Fruit fly (Drosophila melanogaster) whole organism, embryonic: ENCODE results near the gene Gr93a.

Experiments
- Atf-2 ChIP-seq: fragments of 200-800 bp; sonication (Bioruptor generic); optimal IDR thresholded peaks from 2 replicates; lab custom pipeline; 2016; ENCODE audit warnings: missing biosample characterization, missing genetic modification characterization
- CG1024 ChIP-seq: fragments of 200-800 bp; sonication (Bioruptor generic); IDR thresholded peaks from 2 replicates; pipeline ENCODE4 v1.3.6; 2022; ENCODE audit warnings: missing biosample characterization, missing genetic modification characterization
- CG10366 ChIP-seq: fragments of 200-800 bp; sonication (Bioruptor generic); IDR thresholded peaks from 2 replicates; pipeline ENCODE4 v1.3.6; 2022; ENCODE audit warnings: missing biosample characterization, missing genetic modification characterization
- CG12391 ChIP-seq: fragments of 200-800 bp; sonication (Bioruptor generic); optimal IDR thresholded peaks from 3 replicates; lab custom pipeline; 2018; ENCODE audit warnings: missing biosample characterization, mild to moderate bottlenecking, missing genetic modification characterization, moderate library complexity
- CG15269 ChIP-seq: fragments of 200-800 bp; sonication (Bioruptor generic); optimal IDR thresholded peaks from 2 replicates; lab custom pipeline; 2018; ENCODE audit warnings: missing biosample characterization, mild to moderate bottlenecking, missing genetic modification characterization, moderate library complexity
- CG1602 ChIP-seq: fragments of 200-800 bp; sonication (Bioruptor generic); optimal IDR thresholded peaks from 3 replicates; lab custom pipeline; 2016; ENCODE audit warnings: missing biosample characterization, missing genetic modification characterization
- CG1603 ChIP-seq: fragments of 200-800 bp; sonication (Bioruptor generic); optimal IDR thresholded peaks from 2 replicates; lab custom pipeline; 2019; ENCODE audit warnings: missing biosample characterization, mild to moderate bottlenecking, missing genetic modification characterization, moderate library complexity
- CG1647 ChIP-seq: fragments of 200-800 bp; sonication (Bioruptor generic); optimal IDR thresholded peaks from 3 replicates; lab custom pipeline; 2016; ENCODE audit warnings: missing biosample characterization, missing genetic modification characterization
- CG16813 ChIP-seq: fragments of 200-800 bp; sonication (Bioruptor generic); IDR thresholded peaks from 3 replicates; pipeline ENCODE4 v1.3.6; 2022; ENCODE audit warnings: missing biosample characterization, missing genetic modification characterization; ENCODE audit not compliant: partially characterized antibody
- CG2712 ChIP-seq: fragments of 200-800 bp; optimal IDR thresholded peaks from 3 replicates; lab custom pipeline; 2019; ENCODE audit warnings: missing biosample characterization, mild to moderate bottlenecking, missing genetic modification characterization, moderate library complexity
- CG30403 ChIP-seq: fragments of 200-800 bp; sonication (Bioruptor generic); optimal IDR thresholded peaks from 3 replicates; lab custom pipeline; 2016; ENCODE audit warnings: missing biosample characterization, missing genetic modification characterization
- CG32772 ChIP-seq: fragments of 200-800 bp; sonication (Bioruptor generic); IDR thresholded peaks from 2 replicates; pipeline ENCODE4 v1.3.6; 2022; ENCODE audit warnings: missing biosample characterization, missing genetic modification characterization
- CG4360 ChIP-seq: fragments of 200-800 bp; sonication (Bioruptor generic); IDR thresholded peaks from 2 replicates; pipeline ENCODE4 v1.3.6; 2022; ENCODE audit warnings: missing biosample characterization, missing genetic modification characterization
- CG4424 ChIP-seq: fragments of 200-800 bp; sonication (Bioruptor generic); optimal IDR thresholded peaks from 3 replicates; lab custom pipeline; 2016; ENCODE audit warnings: missing biosample characterization, missing genetic modification characterization
- CG8089 ChIP-seq: fragments of 200-800 bp; sonication (Bioruptor generic); optimal IDR thresholded peaks from 3 replicates; lab custom pipeline; 2016; ENCODE audit warnings: missing biosample characterization, missing genetic modification characterization
- CG8924 ChIP-seq: fragments of 200-800 bp; optimal IDR thresholded peaks from 3 replicates; lab custom pipeline; 2019; ENCODE audit warnings: missing biosample characterization, mild to moderate bottlenecking, missing genetic modification characterization, moderate library complexity
- Ets65A ChIP-seq: fragments of 200-800 bp; sonication (Bioruptor generic); peaks from one replicate; lab custom pipeline; 2016; ENCODE audit warnings: missing biosample characterization, missing genetic modification characterization
- Fer2 ChIP-seq: fragments of 200-800 bp; sonication (Bioruptor generic); optimal IDR thresholded peaks from 2 replicates; lab custom pipeline; 2018; ENCODE audit warnings: missing biosample characterization, mild to moderate bottlenecking, missing genetic modification characterization, moderate library complexity
- HLH3B ChIP-seq: fragments of 200-800 bp; sonication (Bioruptor generic); IDR thresholded peaks from 2 replicates; pipeline ENCODE4 v1.3.6; 2022; ENCODE audit warnings: missing biosample characterization, missing genetic modification characterization
- HmgD ChIP-seq: fragments of 200-800 bp; sonication (Bioruptor generic); optimal IDR thresholded peaks from 3 replicates; lab custom pipeline; 2016; ENCODE audit warnings: missing biosample characterization, missing genetic modification characterization
- Hr3 ChIP-seq: fragments of 200-800 bp; sonication (Bioruptor generic); optimal IDR thresholded peaks from 3 replicates; lab custom pipeline; 2016; ENCODE audit warnings: missing biosample characterization, missing genetic modification characterization
- Lpt ChIP-seq: fragments of >200 bp; optimal IDR thresholded peaks from 2 replicates; lab custom pipeline; 2018; ENCODE audit warnings: missing biosample characterization, missing genetic modification characterization
- Med ChIP-seq: fragments of 200-800 bp; sonication (Bioruptor generic); peaks from one replicate; lab custom pipeline; 2016; ENCODE audit warnings: missing biosample characterization, missing genetic modification characterization, mild to moderate bottlenecking, inconsistent platforms, moderate library complexity
- NK7.1 ChIP-seq: fragments of 200-800 bp; sonication (Bioruptor generic); optimal IDR thresholded peaks from 3 replicates; lab custom pipeline; 2016; ENCODE audit warnings: missing biosample characterization, missing genetic modification characterization
- Oli ChIP-seq: fragments of 200-800 bp; sonication (Bioruptor generic); optimal IDR thresholded peaks from 2 replicates; lab custom pipeline; 2018; ENCODE audit warnings: missing biosample characterization, mild to moderate bottlenecking, missing genetic modification characterization, moderate library complexity
- Pdp1 ChIP-seq, 2 experiments: fragments of 200-800 bp; sonication (Bioruptor generic); optimal IDR thresholded peaks; 3 replicates each; lab custom pipeline; 2016; ENCODE audit warnings: missing biosample characterization in 2 of 2, missing genetic modification characterization in 2 of 2, mild to moderate bottlenecking in 1 of 2, moderate library complexity in 1 of 2
- Ptx1 ChIP-seq: fragments of 200-800 bp; sonication (Bioruptor generic); IDR thresholded peaks from 2 replicates; pipeline ENCODE4 v1.3.6; 2022; ENCODE audit warnings: missing biosample characterization, missing genetic modification characterization
- Sin3A ChIP-seq: fragments of >200 bp; optimal IDR thresholded peaks from 2 replicates; lab custom pipeline; 2018
- Sox102F ChIP-seq: fragments of 200-800 bp; sonication (Bioruptor generic); optimal IDR thresholded peaks from 2 replicates; lab custom pipeline; 2018; ENCODE audit warnings: missing biosample characterization, mild to moderate bottlenecking, missing genetic modification characterization, moderate library complexity
- Xbp1 ChIP-seq: fragments of 200-800 bp; sonication (Bioruptor generic); optimal IDR thresholded peaks from 3 replicates; lab custom pipeline; 2016; ENCODE audit warnings: missing biosample characterization, mild to moderate bottlenecking, missing genetic modification characterization
- bbx ChIP-seq: fragments of 200-800 bp; sonication (Bioruptor generic); IDR thresholded peaks from 2 replicates; pipeline ENCODE4 v1.3.6; 2022; ENCODE audit warnings: missing biosample characterization, missing genetic modification characterization; ENCODE audit not compliant: partially characterized antibody
- bsh ChIP-seq, 2 experiments: fragments of 200-800 bp; sonication (Bioruptor generic); optimal IDR thresholded peaks; 2 replicates each; lab custom pipeline; 2017 to 2018; ENCODE audit warnings: mild to moderate bottlenecking in 2 of 2, missing biosample characterization in 2 of 2, missing genetic modification characterization in 2 of 2, moderate library complexity in 1 of 2
- chif ChIP-seq, 2 experiments: fragments of 200-800 bp; sonication (Bioruptor generic); optimal IDR thresholded peaks; 3 replicates each; lab custom pipeline; 2016; ENCODE audit warnings: missing biosample characterization in 2 of 2, missing genetic modification characterization in 2 of 2
- eve ChIP-seq, 2 experiments: fragments of >200 bp; optimal IDR thresholded peaks; 2 replicates each; lab custom pipeline; 2017; ENCODE audit warnings: missing biosample characterization in 2 of 2, missing genetic modification characterization in 2 of 2
- ewg ChIP-seq: fragments of 200-800 bp; sonication (Bioruptor generic); optimal IDR thresholded peaks from 3 replicates; lab custom pipeline; 2017; ENCODE audit warnings: mild to moderate bottlenecking, missing biosample characterization, missing genetic modification reagents, missing genetic modification characterization
- fd64A ChIP-seq: fragments of 200-800 bp; sonication (Bioruptor generic); optimal IDR thresholded peaks from 3 replicates; lab custom pipeline; 2018; ENCODE audit warnings: missing biosample characterization, mild to moderate bottlenecking, missing genetic modification characterization
- hkb ChIP-seq, 2 experiments: fragments of 200-800 bp in 1 of 2; fragments of >200 bp in 1 of 2; sonication (Bioruptor generic) in 1 of 2; IDR thresholded peaks in 1 of 2; optimal IDR thresholded peaks in 1 of 2; 2 replicates each; pipeline versions ENCODE4 v1.3.6 to Lab custom; 2017 to 2022; ENCODE audit warnings: missing biosample characterization in 1 of 2, missing genetic modification characterization in 1 of 2
- jumu ChIP-seq: fragments of 200-800 bp; sonication (Bioruptor generic); optimal IDR thresholded peaks from 3 replicates; lab custom pipeline; 2016; ENCODE audit warnings: missing biosample characterization, missing genetic modification characterization
- kni ChIP-seq: fragments of 200-800 bp; sonication (Bioruptor generic); optimal IDR thresholded peaks from 3 replicates; lab custom pipeline; 2017; ENCODE audit warnings: mild to moderate bottlenecking, missing biosample characterization, missing genetic modification reagents, missing genetic modification characterization
- luna ChIP-seq: fragments of 200-800 bp; sonication (Bioruptor generic); optimal IDR thresholded peaks from 2 replicates; lab custom pipeline; 2016; ENCODE audit warnings: missing biosample characterization, missing genetic modification characterization
- nau ChIP-seq: fragments of 200-800 bp; sonication (Bioruptor generic); optimal IDR thresholded peaks from 3 replicates; lab custom pipeline; 2017; ENCODE audit warnings: missing biosample characterization, mild to moderate bottlenecking, missing genetic modification characterization, missing genetic modification reagents
- phol ChIP-seq: fragments of 200-800 bp; sonication (Bioruptor generic); optimal IDR thresholded peaks from 3 replicates; lab custom pipeline; 2018; ENCODE audit warnings: missing biosample characterization, mild to moderate bottlenecking, missing genetic modification characterization, moderate library complexity
- pum ChIP-seq: fragments of 200-800 bp; sonication (Bioruptor generic); optimal IDR thresholded peaks from 2 replicates; lab custom pipeline; 2016; ENCODE audit warnings: missing biosample characterization, missing genetic modification characterization
- ranshi ChIP-seq: fragments of 200-800 bp; sonication (Bioruptor generic); IDR thresholded peaks from 2 replicates; pipeline ENCODE4 v1.3.6; 2022; ENCODE audit warnings: missing biosample characterization, missing genetic modification characterization
- sens ChIP-seq: fragments of 200-800 bp; sonication (Bioruptor generic); peaks from one replicate; lab custom pipeline; 2016; ENCODE audit warnings: missing biosample characterization, missing genetic modification characterization
- sima ChIP-seq: fragments of 200-800 bp; sonication (Bioruptor generic); optimal IDR thresholded peaks from 2 replicates; lab custom pipeline; 2016; ENCODE audit warnings: missing biosample characterization, missing genetic modification characterization
- stc ChIP-seq: fragments of 200-800 bp; sonication (Bioruptor generic); IDR thresholded peaks from 2 replicates; pipeline ENCODE4 v1.3.6; 2022; ENCODE audit warnings: missing biosample characterization, missing genetic modification characterization
- tio ChIP-seq: fragments of 200-800 bp; sonication (Bioruptor generic); optimal IDR thresholded peaks from 2 replicates; lab custom pipeline; 2017; ENCODE audit warnings: missing biosample characterization, missing genetic modification characterization, inconsistent platforms
- trem ChIP-seq: fragments of 200-800 bp; optimal IDR thresholded peaks from 3 replicates; lab custom pipeline; 2019; ENCODE audit warnings: missing biosample characterization, mild to moderate bottlenecking, missing genetic modification characterization, moderate library complexity
- unpg ChIP-seq: fragments of 200-800 bp; sonication (Bioruptor generic); optimal IDR thresholded peaks from 3 replicates; lab custom pipeline; 2018; ENCODE audit warnings: missing biosample characterization, mild to moderate bottlenecking, missing genetic modification characterization, moderate library complexity
- vvl ChIP-seq: fragments of 200-800 bp; sonication (Bioruptor generic); IDR thresholded peaks from 2 replicates; pipeline ENCODE4 v1.3.6; 2022; ENCODE audit warnings: missing biosample characterization, missing genetic modification characterization

Gr93a gene

dm6 chr3R:21838505-21838956 lies 6.2 kb downstream of the Gr93a start (continued):
- TF ChIP-seq ewg (GFP tag; lab: Kevin White, UChicago) = peak; percentile 23
- peak; percentile 29 to 63 for TF ChIP-seq chif (GFP tag; optimal IDR thresholded peaks at IDR 0.05; lab: Kevin White, UChicago)
- TF ChIP-seq Lpt = no peak
- TF ChIP-seq nau (GFP tag; lab: Kevin White, UChicago) = peak; percentile 13
- no peak for TF ChIP-seq trem
- peak; percentile 10 for TF ChIP-seq Med (GFP tag; lab: Kevin White, UChicago)
- peak; percentile 15 for TF ChIP-seq CG12391 (tag; lab: Kevin White, UChicago)
- no peak for TF ChIP-seq Ptx1 (GFP tag; lab: Robert Waterston, UW)
- TF ChIP-seq Sin3A (lab: Kevin White, UChicago) = no peak
- TF ChIP-seq HLH3B (GFP tag; lab: Robert Waterston, UW) = no peak
- TF ChIP-seq NK7.1 (GFP tag; lab: Kevin White, UChicago) = no peak
- TF ChIP-seq CG32772 (GFP tag; lab: Robert Waterston, UW) = no peak
- peak; percentile 5 for TF ChIP-seq jumu (GFP tag; lab: Kevin White, UChicago)
- peak; percentile 33 for TF ChIP-seq phol (tag; lab: Kevin White, UChicago)
- TF ChIP-seq kni (GFP tag; lab: Kevin White, UChicago) = no peak
- TF ChIP-seq CG1024 (GFP tag; lab: Robert Waterston, UW) = no peak
- peak; percentile 60 for TF ChIP-seq Sox102F
- no peak for TF ChIP-seq HmgD (GFP tag; lab: Kevin White, UChicago)
- peak; percentile 61 for TF ChIP-seq Oli (tag; lab: Kevin White, UChicago)
- TF ChIP-seq CG30403 (GFP tag; lab: Kevin White, UChicago) = peak; percentile 46
- TF ChIP-seq fd64A = no peak
- no peak for TF ChIP-seq sima (GFP tag; lab: Kevin White, UChicago)
- TF ChIP-seq CG1647 (GFP tag; lab: Kevin White, UChicago) = peak; percentile 7
- TF ChIP-seq Pdp1 (GFP tag; optimal IDR thresholded peaks at IDR 0.05; lab: Kevin White, UChicago) = peak; percentile 14 to 18
- TF ChIP-seq bsh (GFP tag; optimal IDR thresholded peaks at IDR 0.05; lab: Kevin White, UChicago) = peak; percentile 13 to 88
- TF ChIP-seq hkb (optimal IDR thresholded peaks at IDR 0.05; lab: Kevin White, UChicago) = no peak
- TF ChIP-seq hkb (GFP tag; IDR thresholded peaks at IDR 0.05; lab: Robert Waterston, UW) = peak; percentile 42; the same call in 1 of the 2 replicates
- TF ChIP-seq bbx (GFP tag; lab: Robert Waterston, UW) = no peak
- peak in 1 of 2 experiments; percentile 83 for TF ChIP-seq eve (GFP tag; optimal IDR thresholded peaks at IDR 0.05; lab: Kevin White, UChicago)
- peak; percentile 73 for TF ChIP-seq Ets65A
- TF ChIP-seq CG8089 (GFP tag; lab: Kevin White, UChicago) = peak; percentile 0
- peak; percentile 15 for TF ChIP-seq tio (GFP tag; lab: Kevin White, UChicago)
- 0 out of 2 replicates have a peak, but pooled peaks have one; percentile 11 for TF ChIP-seq ranshi (GFP tag; lab: Robert Waterston, UW)
- TF ChIP-seq Hr3 (GFP tag; lab: Kevin White, UChicago) = peak; percentile 12
- TF ChIP-seq Atf-2 (GFP tag; lab: Kevin White, UChicago) = peak; percentile 51
- TF ChIP-seq luna (GFP tag; lab: Kevin White, UChicago) = no peak
- TF ChIP-seq CG4424 (GFP tag; lab: Kevin White, UChicago) = peak; percentile 9
- TF ChIP-seq CG4360 = no peak
- peak; percentile 39 for TF ChIP-seq pum (GFP tag; lab: Kevin White, UChicago)
- TF ChIP-seq stc (GFP tag; lab: Robert Waterston, UW) = no peak
- TF ChIP-seq vvl = peak; percentile 26; the same call in 1 of the 2 replicates
- no peak for TF ChIP-seq Fer2 (tag; lab: Kevin White, UChicago)
- no peak for TF ChIP-seq CG16813 (GFP tag; lab: Robert Waterston, UW)
- no peak for TF ChIP-seq CG8924
- peak; percentile 8 for TF ChIP-seq CG1602
- TF ChIP-seq sens (GFP tag; lab: Kevin White, UChicago) = peak; percentile 90
- peak; percentile 61 for TF ChIP-seq CG1603 (tag; lab: Kevin White, UChicago)
- TF ChIP-seq unpg (GFP tag; lab: Kevin White, UChicago) = peak; percentile 7
- peak; percentile 29 for TF ChIP-seq CG2712
- TF ChIP-seq CG10366 (GFP tag; lab: Robert Waterston, UW) = no peak
- peak; percentile 22 for TF ChIP-seq Xbp1 (GFP tag; lab: Kevin White, UChicago)
- TF ChIP-seq CG15269 (tag; lab: Kevin White, UChicago) = peak; percentile 36
